Fruit fly (Drosophila melanogaster) whole organism, pupa: ENCODE results near the gene CG1572.
A peak's percentile ranks its signal among the peaks of the same experiment; 100 is the strongest.

Source experiments
- CG10348 ChIP-seq: fragments of 200-800 bp; sonication (Bioruptor generic); IDR thresholded peaks from 2 replicates; pipeline ENCODE4 v1.3.6; 2022; ENCODE audit warnings: missing biosample characterization, missing genetic modification characterization
- CG12605 ChIP-seq: fragments of 200-800 bp; sonication (Bioruptor generic); IDR thresholded peaks from 2 replicates; pipeline ENCODE4 v1.3.6; 2022; ENCODE audit warnings: missing biosample characterization, missing genetic modification characterization
- CG13204 ChIP-seq: fragments of 200-800 bp; sonication (Bioruptor generic); optimal IDR thresholded peaks from 2 replicates; lab custom pipeline; 2018; ENCODE audit warnings: missing biosample characterization, mild to moderate bottlenecking, missing genetic modification characterization, moderate library complexity
- CG14655 ChIP-seq: fragments of 200-800 bp; sonication (Bioruptor generic); optimal IDR thresholded peaks from 3 replicates; lab custom pipeline; 2017; ENCODE audit warnings: mild to moderate bottlenecking, missing biosample characterization, missing genetic modification reagents, missing genetic modification characterization
- CG15710 ChIP-seq: fragments of 200-800 bp; sonication (Bioruptor generic); optimal IDR thresholded peaks from 2 replicates; lab custom pipeline; 2018; ENCODE audit warnings: missing biosample characterization, mild to moderate bottlenecking, missing genetic modification characterization, moderate library complexity
- CG17806 ChIP-seq: fragments of 200-800 bp; sonication (Bioruptor generic); optimal IDR thresholded peaks from 2 replicates; lab custom pipeline; 2018; ENCODE audit warnings: missing biosample characterization, mild to moderate bottlenecking, missing genetic modification characterization, moderate library complexity
- CG32121 ChIP-seq: fragments of 200-800 bp; sonication (Bioruptor generic); IDR thresholded peaks from 2 replicates; pipeline ENCODE4 v1.3.6; 2022; ENCODE audit warnings: missing biosample characterization, missing genetic modification characterization
- CG34367 ChIP-seq: fragments of 200-800 bp; sonication (Bioruptor generic); optimal IDR thresholded peaks from 2 replicates; lab custom pipeline; 2018; ENCODE audit warnings: missing biosample characterization, mild to moderate bottlenecking, missing genetic modification characterization
- CG4496 ChIP-seq: fragments of 200-800 bp; sonication (Bioruptor generic); IDR thresholded peaks from 3 replicates; pipeline ENCODE4 v1.3.6; 2022; ENCODE audit warnings: missing biosample characterization, missing genetic modification characterization
- CG8159 ChIP-seq: fragments of 200-800 bp; sonication (Bioruptor generic); optimal IDR thresholded peaks from 3 replicates; lab custom pipeline; 2018; ENCODE audit warnings: missing biosample characterization, mild to moderate bottlenecking, missing genetic modification characterization, moderate library complexity
- CG8301 ChIP-seq: fragments of 200-800 bp; sonication (Bioruptor generic); optimal IDR thresholded peaks from 2 replicates; lab custom pipeline; 2018; ENCODE audit warnings: missing biosample characterization, mild to moderate bottlenecking, missing genetic modification characterization
- CG9948 ChIP-seq: fragments of 200-800 bp; sonication (Bioruptor generic); optimal IDR thresholded peaks from 2 replicates; lab custom pipeline; 2018; ENCODE audit warnings: missing biosample characterization, mild to moderate bottlenecking, missing genetic modification characterization, moderate library complexity
- D1 ChIP-seq: fragments of 200-800 bp; sonication (Bioruptor generic); optimal IDR thresholded peaks from 2 replicates; lab custom pipeline; 2018; ENCODE audit warnings: missing biosample characterization, mild to moderate bottlenecking, missing genetic modification characterization, moderate library complexity
- EcR ChIP-seq: fragments of 200-800 bp; sonication (Bioruptor generic); optimal IDR thresholded peaks from 3 replicates; lab custom pipeline; 2019; ENCODE audit warnings: missing biosample characterization, missing genetic modification characterization, mild to moderate bottlenecking, moderate library complexity, missing genetic modification reagents
- Ets98B ChIP-seq: fragments of 200-800 bp; sonication (Bioruptor generic); IDR thresholded peaks from 2 replicates; pipeline ENCODE4 v1.3.6; 2022; ENCODE audit warnings: missing biosample characterization, missing genetic modification characterization
- Pif1A ChIP-seq: fragments of 200-800 bp; sonication (Bioruptor generic); optimal IDR thresholded peaks from 3 replicates; lab custom pipeline; 2016; ENCODE audit warnings: missing biosample characterization, missing genetic modification characterization
- Pif1B ChIP-seq: fragments of 200-800 bp; sonication (Bioruptor generic); optimal IDR thresholded peaks from 3 replicates; lab custom pipeline; 2016; ENCODE audit warnings: missing biosample characterization, missing genetic modification characterization
- Snoo ChIP-seq: fragments of 200-800 bp; sonication (Bioruptor generic); optimal IDR thresholded peaks from 3 replicates; lab custom pipeline; 2017; ENCODE audit warnings: missing biosample characterization, mild to moderate bottlenecking, missing genetic modification characterization, inconsistent platforms
- fd96Ca ChIP-seq: fragments of 200-800 bp; sonication (Bioruptor generic); IDR thresholded peaks from 3 replicates; pipeline ENCODE4 v1.3.6; 2022; ENCODE audit warnings: missing biosample characterization, missing genetic modification characterization
- gl ChIP-seq: fragments of 200-800 bp; sonication (Bioruptor generic); optimal IDR thresholded peaks from 2 replicates; lab custom pipeline; 2018; ENCODE audit warnings: missing biosample characterization, mild to moderate bottlenecking, missing genetic modification characterization
- rn ChIP-seq: fragments of 200-800 bp; sonication (Bioruptor generic); IDR thresholded peaks from 2 replicates; pipeline ENCODE4 v1.3.6; 2022; ENCODE audit warnings: missing biosample characterization, missing genetic modification characterization

CG1572 gene

dm6 chrX:11543318-11543717 lies 15.1 kb downstream of the CG1572 start:
- no peak for TF ChIP-seq CG8159 (tag; lab: Kevin White, UChicago)
- TF ChIP-seq gl (tag; lab: Kevin White, UChicago) = no peak
- no peak for TF ChIP-seq Ets98B (GFP tag; lab: Robert Waterston, UW)
- no peak for TF ChIP-seq CG34367 (tag; lab: Kevin White, UChicago)
- no peak for TF ChIP-seq CG15710
- no peak for TF ChIP-seq CG14655 (GFP tag; lab: Kevin White, UChicago)
- TF ChIP-seq CG12605 (GFP tag; lab: Robert Waterston, UW) = no peak

dm6 chrX:11542502-11542901 lies 16.0 kb downstream of the CG1572 start:
- TF ChIP-seq CG9948 (peak; percentile 38), CG8301 (tag; lab: Kevin White, UChicago) (peak; percentile 6), CG15710 (peak; percentile 57), fd96Ca (GFP tag; lab: Robert Waterston, UW) (no peak), CG32121 (GFP tag; lab: Robert Waterston, UW) (no peak), D1 (tag; lab: Kevin White, UChicago) (no peak), CG8159 (tag; lab: Kevin White, UChicago) (peak; percentile 63), CG17806 (tag; lab: Kevin White, UChicago) (peak; percentile 28), CG14655 (GFP tag; lab: Kevin White, UChicago) (peak; percentile 59), CG34367 (tag; lab: Kevin White, UChicago) (peak; percentile 28)

- TF ChIP-seq Pif1A (GFP tag; lab: Kevin White, UChicago) = no peak
- TF ChIP-seq gl (tag; lab: Kevin White, UChicago) = no peak
- TF ChIP-seq CG14655 (GFP tag; lab: Kevin White, UChicago) = peak; percentile 60
- TF ChIP-seq Pif1B (GFP tag; lab: Kevin White, UChicago) = no peak
- TF ChIP-seq CG4496 (GFP tag; lab: Robert Waterston, UW) = peak; percentile 79
- TF ChIP-seq CG13204 (GFP tag; lab: Kevin White, UChicago) = no peak
- TF ChIP-seq EcR (GFP tag; lab: Kevin White, UChicago) = no peak
- TF ChIP-seq fd96Ca (GFP tag; lab: Robert Waterston, UW) = peak; percentile 80
- TF ChIP-seq CG12605 (GFP tag; lab: Robert Waterston, UW) = peak; percentile 53; the same call in 1 of the 2 replicates
- TF ChIP-seq CG34367 (tag; lab: Kevin White, UChicago) = no peak
- TF ChIP-seq CG8159 (tag; lab: Kevin White, UChicago) = no peak
- TF ChIP-seq CG9948 = no peak
- peak; percentile 47 for TF ChIP-seq CG8301 (tag; lab: Kevin White, UChicago)
- TF ChIP-seq CG17806 (tag; lab: Kevin White, UChicago) = no peak
- TF ChIP-seq Snoo (tag; lab: Kevin White, UChicago) = no peak
- no peak for TF ChIP-seq rn (GFP tag; lab: Robert Waterston, UW)
- no peak for TF ChIP-seq CG15710
- no peak for TF ChIP-seq CG10348 (GFP tag; lab: Robert Waterston, UW)
- TF ChIP-seq CG32121 (GFP tag; lab: Robert Waterston, UW) = peak; percentile 66
- no peak for TF ChIP-seq D1 (tag; lab: Kevin White, UChicago)
- TF ChIP-seq Ets98B (GFP tag; lab: Robert Waterston, UW) = peak; percentile 79
These were observed 27.2 kb downstream of the CG1572 start for dm6 chrX:11531245-11531644.

dm6 chrX:11528026-11528702 lies 30.3 kb downstream of the CG1572 start:
- TF ChIP-seq Pif1B (GFP tag; lab: Kevin White, UChicago) = peak; percentile 46
- peak; percentile 58; the same call in 1 of the 2 replicates for TF ChIP-seq CG32121 (GFP tag; lab: Robert Waterston, UW)
- TF ChIP-seq D1 (tag; lab: Kevin White, UChicago) = no peak
- peak; percentile 77 for TF ChIP-seq CG4496 (GFP tag; lab: Robert Waterston, UW)
- peak; percentile 51 for TF ChIP-seq CG13204 (GFP tag; lab: Kevin White, UChicago)
- TF ChIP-seq CG9948 = peak; percentile 74
- peak; percentile 61 for TF ChIP-seq Pif1A (GFP tag; lab: Kevin White, UChicago)
- TF ChIP-seq CG14655 (GFP tag; lab: Kevin White, UChicago) = peak; percentile 77
- peak; percentile 65 for TF ChIP-seq CG34367 (tag; lab: Kevin White, UChicago)
- peak; percentile 32 for TF ChIP-seq gl (tag; lab: Kevin White, UChicago)
- peak; percentile 83 for TF ChIP-seq CG15710
- TF ChIP-seq Ets98B (GFP tag; lab: Robert Waterston, UW) = peak; percentile 68
- TF ChIP-seq CG10348 (GFP tag; lab: Robert Waterston, UW) = no peak
- no peak for TF ChIP-seq rn (GFP tag; lab: Robert Waterston, UW)
- TF ChIP-seq EcR (GFP tag; lab: Kevin White, UChicago) = no peak
- peak; percentile 72 for TF ChIP-seq fd96Ca (GFP tag; lab: Robert Waterston, UW)
- TF ChIP-seq CG8159 (tag; lab: Kevin White, UChicago) = peak; percentile 80
- TF ChIP-seq CG17806 (tag; lab: Kevin White, UChicago) = peak; percentile 67
- TF ChIP-seq CG12605 (GFP tag; lab: Robert Waterston, UW) = peak; percentile 61
- TF ChIP-seq Snoo (tag; lab: Kevin White, UChicago) = peak; percentile 36
- peak; percentile 55 for TF ChIP-seq CG8301 (tag; lab: Kevin White, UChicago)

- TF ChIP-seq EcR (GFP tag; lab: Kevin White, UChicago) (peak; percentile 11), D1 (tag; lab: Kevin White, UChicago) (no peak)
These were observed 31.3 kb downstream of the CG1572 start for dm6 chrX:11527088-11527635.
